Worm (Caenorhabditis elegans): Measurements from ENCODE around the gene ZK546.4.

DNA sequence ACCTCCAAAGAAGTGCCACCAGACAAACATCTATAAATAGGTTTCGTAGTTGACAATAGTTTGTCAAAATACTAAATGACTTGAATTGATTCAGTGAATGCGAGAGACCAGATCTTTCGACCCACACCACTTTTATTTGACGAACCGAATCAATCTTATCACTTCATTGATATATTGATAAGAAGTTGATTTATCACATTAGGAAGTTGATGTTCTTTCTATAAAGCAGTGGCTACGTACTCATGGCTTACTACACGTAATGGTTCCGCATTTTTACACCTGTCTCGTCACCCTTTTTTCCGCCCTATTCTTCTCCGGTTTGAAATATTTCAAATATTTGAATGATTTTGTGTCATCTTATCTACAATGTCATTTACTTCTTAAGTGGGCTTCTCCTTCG, 17.2 kb upstream of the ZK546.4 start:
- TF ChIP-seq blmp-1 (tag; optimal IDR thresholded peaks at IDR 0.05): no peak
- no peak for TF ChIP-seq unc-86 (tag; optimal IDR thresholded peaks at IDR 0.05)
- TF ChIP-seq lin-35 (GFP tag; optimal IDR thresholded peaks at IDR 0.05): no peak
- TF ChIP-seq xbp-1 (tag; optimal IDR thresholded peaks at IDR 0.05): no peak
- no peak for TF ChIP-seq nhr-28 (tag; optimal IDR thresholded peaks at IDR 0.05)
- TF ChIP-seq rnt-1 (tag; optimal IDR thresholded peaks at IDR 0.05): no peak
